Fruit fly (Drosophila melanogaster) whole organism, embryonic: ENCODE measurements around the gene CLS.

Experiments used
- Atf6 ChIP-seq: fragments of 200-800 bp; sonication (Bioruptor generic); IDR thresholded peaks from 2 replicates; pipeline ENCODE4 v1.3.6; 2022; ENCODE audit warnings: missing biosample characterization, missing genetic modification characterization
- CG11398 ChIP-seq: fragments of 200-800 bp; sonication (Bioruptor generic); optimal IDR thresholded peaks from 2 replicates; lab custom pipeline; 2016; ENCODE audit warnings: missing biosample characterization, missing genetic modification characterization
- CG11504 ChIP-seq: fragments of 200-800 bp; sonication (Bioruptor generic); optimal IDR thresholded peaks from 3 replicates; lab custom pipeline; 2019; ENCODE audit warnings: missing biosample characterization, mild to moderate bottlenecking, missing genetic modification characterization, moderate library complexity
- CG11723 ChIP-seq: fragments of 200-800 bp; sonication (Bioruptor generic); optimal IDR thresholded peaks from 2 replicates; lab custom pipeline; 2017; ENCODE audit warnings: missing biosample characterization, mild to moderate bottlenecking, missing genetic modification characterization
- CG12942 ChIP-seq: fragments of 200-800 bp; sonication (Bioruptor generic); optimal IDR thresholded peaks from 3 replicates; lab custom pipeline; 2016; ENCODE audit warnings: missing biosample characterization, missing genetic modification characterization
- CG1529 ChIP-seq: fragments of 200-800 bp; sonication (Bioruptor generic); optimal IDR thresholded peaks from 3 replicates; lab custom pipeline; 2018; ENCODE audit warnings: missing biosample characterization, missing genetic modification characterization
- CG15514 ChIP-seq: fragments of 200-800 bp; sonication (Bioruptor generic); optimal IDR thresholded peaks from 3 replicates; lab custom pipeline; 2017; ENCODE audit warnings: missing biosample characterization, missing genetic modification characterization, mild to moderate bottlenecking, moderate library complexity, missing genetic modification reagents
- CG15696 ChIP-seq: fragments of 200-800 bp; sonication (Bioruptor generic); optimal IDR thresholded peaks from 2 replicates; lab custom pipeline; 2019; ENCODE audit warnings: missing biosample characterization, mild to moderate bottlenecking, missing genetic modification characterization, moderate library complexity
- CG17361 ChIP-seq: fragments of 200-800 bp; sonication (Bioruptor generic); IDR thresholded peaks from 3 replicates; pipeline ENCODE4 v1.3.6; 2022; ENCODE audit warnings: missing biosample characterization, missing genetic modification characterization
- CG2199 ChIP-seq: fragments of 200-800 bp; sonication (Bioruptor generic); IDR thresholded peaks from 3 replicates; pipeline ENCODE4 v1.3.6; 2022; ENCODE audit warnings: missing biosample characterization, missing genetic modification characterization
- CG4360 ChIP-seq: fragments of 200-800 bp; sonication (Bioruptor generic); IDR thresholded peaks from 2 replicates; pipeline ENCODE4 v1.3.6; 2022; ENCODE audit warnings: missing biosample characterization, missing genetic modification characterization
- CG6254 ChIP-seq: fragments of 200-800 bp; sonication (Bioruptor generic); optimal IDR thresholded peaks from 3 replicates; lab custom pipeline; 2017; ENCODE audit warnings: mild to moderate bottlenecking, missing biosample characterization, missing genetic modification reagents, missing genetic modification characterization
- CG6765 ChIP-seq: fragments of 200-800 bp; sonication (Bioruptor generic); optimal IDR thresholded peaks from 3 replicates; lab custom pipeline; 2017; ENCODE audit warnings: missing biosample characterization, mild to moderate bottlenecking, missing genetic modification characterization
- CG9609 ChIP-seq: fragments of 200-800 bp; sonication (Bioruptor generic); optimal IDR thresholded peaks from 3 replicates; lab custom pipeline; 2016; ENCODE audit warnings: missing biosample characterization, missing genetic modification characterization
- CG9727 ChIP-seq: fragments of 200-800 bp; sonication (Bioruptor generic); optimal IDR thresholded peaks from 3 replicates; lab custom pipeline; 2017; ENCODE audit warnings: missing biosample characterization, mild to moderate bottlenecking, missing genetic modification characterization
- Dip3 ChIP-seq: fragments of 200-800 bp; sonication (Bioruptor generic); optimal IDR thresholded peaks from 3 replicates; lab custom pipeline; 2016; ENCODE audit warnings: missing biosample characterization, missing genetic modification characterization
- Ets97D ChIP-seq: fragments of 200-800 bp; sonication (Bioruptor generic); optimal IDR thresholded peaks from 3 replicates; lab custom pipeline; 2016; ENCODE audit warnings: missing biosample characterization, missing genetic modification characterization
- Fer3 ChIP-seq: fragments of 200-800 bp; sonication (Bioruptor generic); optimal IDR thresholded peaks from 2 replicates; lab custom pipeline; 2018; ENCODE audit warnings: missing biosample characterization, mild to moderate bottlenecking, missing genetic modification characterization, moderate library complexity
- GATAe ChIP-seq: fragments of 200-800 bp; sonication (Bioruptor generic); conservative IDR thresholded peaks from 2 replicates; pipeline ENCODE4 v1.3.6; 2022; ENCODE audit warnings: missing biosample characterization, missing genetic modification characterization
- H2.0 ChIP-seq: fragments of 200-800 bp; sonication (Bioruptor generic); IDR thresholded peaks from 2 replicates; pipeline ENCODE4 v1.3.6; 2022; ENCODE audit warnings: missing biosample characterization, missing genetic modification characterization
- Hmx ChIP-seq: fragments of 200-800 bp; sonication (Bioruptor generic); optimal IDR thresholded peaks from 2 replicates; lab custom pipeline; 2016; ENCODE audit warnings: missing biosample characterization, missing genetic modification characterization
- Hr3 ChIP-seq: fragments of 200-800 bp; sonication (Bioruptor generic); optimal IDR thresholded peaks from 3 replicates; lab custom pipeline; 2016; ENCODE audit warnings: missing biosample characterization, missing genetic modification characterization
- Hr78 ChIP-seq, 2 experiments: fragments of 200-800 bp in 1 of 2; fragments of >200 bp in 1 of 2; sonication (Bioruptor generic) in 1 of 2; optimal IDR thresholded peaks; 2 replicates each; lab custom pipeline; 2017 to 2019; ENCODE audit warnings: missing biosample characterization in 2 of 2, missing genetic modification characterization in 2 of 2, mild to moderate bottlenecking in 1 of 2, moderate library complexity in 1 of 2
- Myb ChIP-seq: fragments of 200-800 bp; sonication (Bioruptor generic); optimal IDR thresholded peaks from 2 replicates; lab custom pipeline; 2016; ENCODE audit warnings: missing biosample characterization, missing genetic modification characterization
- PHDP ChIP-seq: fragments of 200-800 bp; sonication (Bioruptor generic); optimal IDR thresholded peaks from 3 replicates; lab custom pipeline; 2018; ENCODE audit warnings: missing biosample characterization, mild to moderate bottlenecking, missing genetic modification characterization, moderate library complexity
- Sox102F ChIP-seq: fragments of 200-800 bp; sonication (Bioruptor generic); optimal IDR thresholded peaks from 2 replicates; lab custom pipeline; 2018; ENCODE audit warnings: missing biosample characterization, mild to moderate bottlenecking, missing genetic modification characterization, moderate library complexity
- Spps ChIP-seq: fragments of 200-800 bp; sonication (Bioruptor generic); optimal IDR thresholded peaks from 2 replicates; lab custom pipeline; 2018; ENCODE audit warnings: missing biosample characterization, mild to moderate bottlenecking, missing genetic modification characterization
- Taf1 ChIP-seq: fragments of 200-800 bp; sonication (Bioruptor generic); IDR thresholded peaks from 2 replicates; pipeline ENCODE4 v1.3.6; 2022; ENCODE audit warnings: missing biosample characterization, missing genetic modification characterization
- chif ChIP-seq, 2 experiments: fragments of 200-800 bp; sonication (Bioruptor generic); optimal IDR thresholded peaks; 3 replicates each; lab custom pipeline; 2016; ENCODE audit warnings: missing biosample characterization in 2 of 2, missing genetic modification characterization in 2 of 2
- dati ChIP-seq: fragments of 200-800 bp; sonication (Bioruptor generic); IDR thresholded peaks from 2 replicates; pipeline ENCODE4 v1.3.6; 2022; ENCODE audit warnings: missing biosample characterization, missing genetic modification characterization
- dm ChIP-seq: fragments of 200-800 bp; sonication (Bioruptor generic); optimal IDR thresholded peaks from 3 replicates; lab custom pipeline; 2016; ENCODE audit warnings: missing biosample characterization, missing genetic modification characterization
- en ChIP-seq: fragments of 200-800 bp; sonication (Bioruptor generic); optimal IDR thresholded peaks from 2 replicates; lab custom pipeline; 2016; ENCODE audit warnings: missing biosample characterization, missing genetic modification characterization
- eve ChIP-seq, 2 experiments: fragments of >200 bp; optimal IDR thresholded peaks; 2 replicates each; lab custom pipeline; 2017; ENCODE audit warnings: missing biosample characterization in 2 of 2, missing genetic modification characterization in 2 of 2
- fd3F ChIP-seq: fragments of 200-800 bp; sonication (Bioruptor generic); optimal IDR thresholded peaks from 2 replicates; lab custom pipeline; 2018; ENCODE audit warnings: missing biosample characterization, mild to moderate bottlenecking, missing genetic modification characterization, moderate library complexity
- fd96Cb ChIP-seq: fragments of 200-800 bp; sonication (Bioruptor generic); optimal IDR thresholded peaks from 2 replicates; lab custom pipeline; 2018; ENCODE audit warnings: missing biosample characterization, mild to moderate bottlenecking, missing genetic modification characterization, moderate library complexity
- gfzf ChIP-seq: fragments of 200-800 bp; sonication (Bioruptor generic); optimal IDR thresholded peaks from 2 replicates; lab custom pipeline; 2016; ENCODE audit warnings: missing biosample characterization, mild to moderate bottlenecking, missing genetic modification characterization, moderate library complexity
- kni ChIP-seq: fragments of 200-800 bp; sonication (Bioruptor generic); optimal IDR thresholded peaks from 3 replicates; lab custom pipeline; 2017; ENCODE audit warnings: mild to moderate bottlenecking, missing biosample characterization, missing genetic modification reagents, missing genetic modification characterization
- lov ChIP-seq, 2 experiments: fragments of 200-800 bp in 1 of 2; fragments of >200 bp in 1 of 2; sonication (Bioruptor generic) in 1 of 2; IDR thresholded peaks in 1 of 2; optimal IDR thresholded peaks in 1 of 2; 2 replicates in 1 of 2; 3 replicates in 1 of 2; pipeline versions ENCODE4 v1.3.6 to Lab custom; 2017 to 2022; ENCODE audit warnings: missing biosample characterization in 1 of 2, missing genetic modification characterization in 1 of 2
- mirr ChIP-seq: fragments of 200-800 bp; sonication (Bioruptor generic); optimal IDR thresholded peaks from 3 replicates; lab custom pipeline; 2018; ENCODE audit warnings: missing biosample characterization, mild to moderate bottlenecking, missing genetic modification characterization
- nerfin-1 ChIP-seq: fragments of 200-800 bp; sonication (Bioruptor generic); optimal IDR thresholded peaks from 3 replicates; lab custom pipeline; 2019; ENCODE audit warnings: missing biosample characterization, mild to moderate bottlenecking, missing genetic modification characterization, moderate library complexity
- org-1 ChIP-seq: fragments of 200-800 bp; sonication (Bioruptor generic); optimal IDR thresholded peaks from 2 replicates; lab custom pipeline; 2017; ENCODE audit warnings: missing biosample characterization, missing genetic modification characterization
- phol ChIP-seq: fragments of 200-800 bp; sonication (Bioruptor generic); optimal IDR thresholded peaks from 3 replicates; lab custom pipeline; 2018; ENCODE audit warnings: missing biosample characterization, mild to moderate bottlenecking, missing genetic modification characterization, moderate library complexity
- schlank ChIP-seq: fragments of 200-800 bp; sonication (Bioruptor generic); optimal IDR thresholded peaks from 2 replicates; lab custom pipeline; 2018; ENCODE audit warnings: missing biosample characterization, mild to moderate bottlenecking, missing genetic modification characterization
- so ChIP-seq: fragments of 200-800 bp; sonication (Bioruptor generic); IDR thresholded peaks from 3 replicates; pipeline ENCODE4 v1.3.6; 2022; ENCODE audit warnings: missing biosample characterization, missing genetic modification characterization
- tin ChIP-seq: fragments of 200-800 bp; sonication (Bioruptor generic); optimal IDR thresholded peaks from 3 replicates; lab custom pipeline; 2016; ENCODE audit warnings: missing biosample characterization, missing genetic modification characterization
- tll ChIP-seq, 2 experiments: fragments of 200-800 bp in 1 of 2; fragments of >200 bp in 1 of 2; sonication (Bioruptor generic) in 1 of 2; optimal IDR thresholded peaks; 2 replicates each; lab custom pipeline; 2017 to 2019; ENCODE audit warnings: missing biosample characterization in 2 of 2, missing genetic modification characterization in 2 of 2, mild to moderate bottlenecking in 1 of 2, moderate library complexity in 1 of 2
- z ChIP-seq: fragments of 200-800 bp; sonication (Bioruptor generic); IDR thresholded peaks from 3 replicates; pipeline ENCODE4 v1.3.6; 2022; ENCODE audit warnings: missing biosample characterization, missing genetic modification characterization
- zfh2 ChIP-seq: fragments of 200-800 bp; sonication (Bioruptor generic); optimal IDR thresholded peaks from 2 replicates; lab custom pipeline; 2016; ENCODE audit warnings: missing biosample characterization, missing genetic modification characterization

The CLS gene

dm6 chr3R:25637294-25638174 is 49.6 kb downstream of the CLS start, which contains the start of gene jigr1 (continued):
- no peak for TF ChIP-seq Spps (tag; lab: Kevin White, UChicago)
- TF ChIP-seq Hmx (GFP tag; lab: Kevin White, UChicago), result no peak
- no peak for TF ChIP-seq CG1529
- no peak for TF ChIP-seq mirr
- TF ChIP-seq CG4360, result no peak
- peak; percentile 84 for TF ChIP-seq CG9727 (GFP tag; lab: Kevin White, UChicago)
- TF ChIP-seq org-1 (GFP tag; lab: Kevin White, UChicago), result peak; percentile 15
- peak; percentile 79 for TF ChIP-seq CG2199
- TF ChIP-seq CG15696, result peak; percentile 90
- no peak for TF ChIP-seq Atf6 (GFP tag; lab: Robert Waterston, UW)
- no peak for TF ChIP-seq CG12942 (GFP tag; lab: Kevin White, UChicago)
- peak in 1 of 2 experiments; percentile 41 for TF ChIP-seq eve (GFP tag; optimal IDR thresholded peaks at IDR 0.05; lab: Kevin White, UChicago)
- peak; percentile 5 for TF ChIP-seq tin (GFP tag; lab: Kevin White, UChicago)
- TF ChIP-seq Taf1, result no peak
- no peak for TF ChIP-seq CG6765 (GFP tag; lab: Kevin White, UChicago)
- no peak for TF ChIP-seq CG15514 (GFP tag; lab: Kevin White, UChicago)
- TF ChIP-seq Hr3 (GFP tag; lab: Kevin White, UChicago), result peak; percentile 31
- TF ChIP-seq zfh2 (GFP tag; lab: Kevin White, UChicago), result no peak
- no peak for TF ChIP-seq CG9609 (GFP tag; lab: Kevin White, UChicago)
- TF ChIP-seq so (GFP tag; lab: Robert Waterston, UW), result 0 out of 3 replicates have a peak, but pooled peaks have one; percentile 24
- TF ChIP-seq chif (GFP tag; optimal IDR thresholded peaks at IDR 0.05; lab: Kevin White, UChicago), result peak; percentile 6 to 66
- TF ChIP-seq CG11504 (tag; lab: Kevin White, UChicago), result peak; percentile 18
- no peak for TF ChIP-seq H2.0
- peak; percentile 67; the same call in 2 of the 3 replicates for TF ChIP-seq CG17361 (GFP tag; lab: Robert Waterston, UW)
- TF ChIP-seq z (GFP tag; lab: Robert Waterston, UW), result no peak
- no peak for TF ChIP-seq Dip3
- TF ChIP-seq fd3F (GFP tag; lab: Kevin White, UChicago), result no peak
- TF ChIP-seq Myb (GFP tag; lab: Kevin White, UChicago), result no peak
- peak; percentile 64 to 92 for TF ChIP-seq tll (GFP tag; optimal IDR thresholded peaks at IDR 0.05; lab: Kevin White, UChicago)
- TF ChIP-seq CG11723 (GFP tag; lab: Kevin White, UChicago), result no peak
- peak; percentile 57 for TF ChIP-seq phol
- TF ChIP-seq Ets97D (GFP tag; lab: Kevin White, UChicago), result no peak
- TF ChIP-seq PHDP (tag; lab: Kevin White, UChicago), result no peak
- no peak for TF ChIP-seq en (GFP tag; lab: Kevin White, UChicago)
- no peak for TF ChIP-seq GATAe (GFP tag; lab: Robert Waterston, UW)
- TF ChIP-seq CG11398 (GFP tag; lab: Kevin White, UChicago), result no peak
- no peak for TF ChIP-seq kni
- TF ChIP-seq fd96Cb (tag; lab: Kevin White, UChicago), result peak; percentile 39
- no peak for TF ChIP-seq lov (optimal IDR thresholded peaks at IDR 0.05; lab: Kevin White, UChicago)
- 0 out of 3 replicates have a peak, but pooled peaks have one; percentile 34 for TF ChIP-seq lov (GFP tag; IDR thresholded peaks at IDR 0.05; lab: Robert Waterston, UW)
- no peak for TF ChIP-seq Fer3 (tag; lab: Kevin White, UChicago)
- TF ChIP-seq Hr78 (GFP tag; optimal IDR thresholded peaks at IDR 0.05; lab: Kevin White, UChicago), result no peak
- no peak for TF ChIP-seq gfzf (GFP tag; lab: Kevin White, UChicago)
- no peak for TF ChIP-seq dm
- no peak for TF ChIP-seq dati (GFP tag; lab: Robert Waterston, UW)
- TF ChIP-seq schlank (tag; lab: Kevin White, UChicago), result no peak
- TF ChIP-seq nerfin-1 (tag; lab: Kevin White, UChicago), result peak; percentile 31
- no peak for TF ChIP-seq Sox102F (GFP tag; lab: Kevin White, UChicago)
- TF ChIP-seq CG6254, result peak; percentile 40
